Fruit fly (Drosophila melanogaster) whole organism, embryonic: ENCODE results near the gene CG44836.

Source experiments
- ATbp ChIP-seq: fragments of 200-800 bp; sonication (Bioruptor generic); optimal IDR thresholded peaks from 2 replicates; lab custom pipeline; 2017; ENCODE audit warnings: missing biosample characterization, mild to moderate bottlenecking, missing genetic modification characterization, missing genetic modification reagents
- Ada2b ChIP-seq: fragments of 200-800 bp; sonication (Bioruptor generic); IDR thresholded peaks from 2 replicates; pipeline ENCODE4 v1.3.6; 2022; ENCODE audit warnings: missing biosample characterization, missing genetic modification characterization
- B-H1 ChIP-seq: fragments of 200-800 bp; sonication (Bioruptor generic); IDR thresholded peaks from 3 replicates; pipeline ENCODE4 v1.3.6; 2022; ENCODE audit warnings: missing biosample characterization, missing genetic modification characterization
- CG11456 ChIP-seq: fragments of 200-800 bp; sonication (Bioruptor generic); IDR thresholded peaks from 3 replicates; pipeline ENCODE4 v1.3.6; 2022; ENCODE audit warnings: missing biosample characterization, missing genetic modification characterization
- CG11696 ChIP-seq: fragments of 200-800 bp; sonication (Bioruptor generic); IDR thresholded peaks from 2 replicates; pipeline ENCODE4 v1.3.6; 2022; ENCODE audit warnings: missing biosample characterization, missing genetic modification characterization
- CG15011 ChIP-seq: fragments of 200-800 bp; sonication (Bioruptor generic); optimal IDR thresholded peaks from 3 replicates; lab custom pipeline; 2018; ENCODE audit warnings: missing biosample characterization, mild to moderate bottlenecking, missing genetic modification characterization
- CG2712 ChIP-seq: fragments of 200-800 bp; optimal IDR thresholded peaks from 3 replicates; lab custom pipeline; 2019; ENCODE audit warnings: missing biosample characterization, mild to moderate bottlenecking, missing genetic modification characterization, moderate library complexity
- CG31441 ChIP-seq: fragments of 200-800 bp; sonication (Bioruptor generic); IDR thresholded peaks from 2 replicates; pipeline ENCODE4 v1.3.6; 2022; ENCODE audit warnings: missing biosample characterization, missing genetic modification characterization
- CG33213 ChIP-seq: fragments of 200-800 bp; sonication (Bioruptor generic); optimal IDR thresholded peaks from 3 replicates; lab custom pipeline; 2016; ENCODE audit warnings: missing biosample characterization, missing genetic modification characterization
- CG4424 ChIP-seq: fragments of 200-800 bp; sonication (Bioruptor generic); optimal IDR thresholded peaks from 3 replicates; lab custom pipeline; 2016; ENCODE audit warnings: missing biosample characterization, missing genetic modification characterization
- CG5245 ChIP-seq: fragments of 200-800 bp; sonication (Bioruptor generic); optimal IDR thresholded peaks from 3 replicates; lab custom pipeline; 2016; ENCODE audit warnings: missing biosample characterization, missing genetic modification characterization
- CG6272 ChIP-seq: fragments of 200-800 bp; sonication (Bioruptor generic); IDR thresholded peaks from 2 replicates; pipeline ENCODE4 v1.3.6; 2022; ENCODE audit warnings: missing biosample characterization, missing genetic modification characterization
- CG6854 ChIP-seq: fragments of 200-800 bp; sonication (Bioruptor generic); optimal IDR thresholded peaks from 3 replicates; lab custom pipeline; 2017; ENCODE audit warnings: missing biosample characterization, mild to moderate bottlenecking, missing genetic modification characterization
- CG7556 ChIP-seq: fragments of 200-800 bp; sonication (Bioruptor generic); optimal IDR thresholded peaks from 2 replicates; lab custom pipeline; 2017; ENCODE audit warnings: missing biosample characterization, mild to moderate bottlenecking, missing genetic modification characterization
- CG8089 ChIP-seq: fragments of 200-800 bp; sonication (Bioruptor generic); optimal IDR thresholded peaks from 3 replicates; lab custom pipeline; 2016; ENCODE audit warnings: missing biosample characterization, missing genetic modification characterization
- CG9797 ChIP-seq: fragments of 200-800 bp; sonication (Bioruptor generic); optimal IDR thresholded peaks from 3 replicates; lab custom pipeline; 2018; ENCODE audit warnings: missing biosample characterization, mild to moderate bottlenecking, missing genetic modification characterization
- CTCF ChIP-seq: fragments of 200-800 bp; sonication (Bioruptor generic); optimal IDR thresholded peaks from 2 replicates; lab custom pipeline; 2017; ENCODE audit warnings: missing biosample characterization, mild to moderate bottlenecking, missing genetic modification characterization, moderate library complexity
- CkIIα-i1 ChIP-seq: fragments of 200-800 bp; sonication (Bioruptor generic); IDR thresholded peaks from 2 replicates; pipeline ENCODE4 v1.3.6; 2022; ENCODE audit warnings: missing biosample characterization, missing genetic modification characterization
- D19B ChIP-seq: fragments of 200-800 bp; sonication (Bioruptor generic); optimal IDR thresholded peaks from 2 replicates; lab custom pipeline; 2017; ENCODE audit warnings: missing biosample characterization, mild to moderate bottlenecking, missing genetic modification characterization
- Ets65A ChIP-seq: fragments of 200-800 bp; sonication (Bioruptor generic); peaks from one replicate; lab custom pipeline; 2016; ENCODE audit warnings: missing biosample characterization, missing genetic modification characterization
- HLH4C ChIP-seq: fragments of 200-800 bp; sonication (Bioruptor generic); IDR thresholded peaks from 3 replicates; pipeline ENCODE4 v1.3.6; 2022; ENCODE audit warnings: missing biosample characterization, missing genetic modification characterization; ENCODE audit not compliant: partially characterized antibody
- Hr78 ChIP-seq, 2 experiments: fragments of 200-800 bp in 1 of 2; fragments of >200 bp in 1 of 2; sonication (Bioruptor generic) in 1 of 2; optimal IDR thresholded peaks; 2 replicates each; lab custom pipeline; 2017 to 2019; ENCODE audit warnings: missing biosample characterization in 2 of 2, missing genetic modification characterization in 2 of 2, mild to moderate bottlenecking in 1 of 2, moderate library complexity in 1 of 2
- MBD-R2 ChIP-seq: fragments of 200-800 bp; sonication (Bioruptor generic); IDR thresholded peaks from 2 replicates; pipeline ENCODE4 v1.3.6; 2022; ENCODE audit warnings: missing biosample characterization, missing genetic modification characterization
- Mad ChIP-seq: fragments of 200-800 bp; sonication (Bioruptor generic); optimal IDR thresholded peaks from 2 replicates; lab custom pipeline; 2016; ENCODE audit warnings: missing biosample characterization, missing genetic modification characterization
- Med ChIP-seq: fragments of 200-800 bp; sonication (Bioruptor generic); peaks from one replicate; lab custom pipeline; 2016; ENCODE audit warnings: missing biosample characterization, missing genetic modification characterization, mild to moderate bottlenecking, inconsistent platforms, moderate library complexity
- al ChIP-seq: fragments of 200-800 bp; sonication (Bioruptor generic); IDR thresholded peaks from 2 replicates; pipeline ENCODE4 v1.3.6; 2022; ENCODE audit warnings: missing biosample characterization, missing genetic modification characterization
- aop ChIP-seq: fragments of 200-800 bp; sonication (Bioruptor generic); IDR thresholded peaks from 2 replicates; pipeline ENCODE4 v1.3.6; 2022; ENCODE audit warnings: missing biosample characterization, missing genetic modification characterization
- bcd ChIP-seq: fragments of 200-800 bp; sonication (Bioruptor generic); optimal IDR thresholded peaks from 2 replicates; lab custom pipeline; 2017; ENCODE audit warnings: missing biosample characterization, mild to moderate bottlenecking, missing genetic modification characterization
- br ChIP-seq: fragments of >200 bp; optimal IDR thresholded peaks from 2 replicates; lab custom pipeline; 2017
- chinmo ChIP-seq: fragments of 200-800 bp; sonication (Bioruptor generic); IDR thresholded peaks from 4 replicates; pipeline ENCODE4 v1.3.6; 2022; ENCODE audit warnings: missing biosample characterization, missing genetic modification characterization; ENCODE audit not compliant: partially characterized antibody
- crol ChIP-seq: fragments of 200-800 bp; sonication (Bioruptor generic); IDR thresholded peaks from 2 replicates; pipeline ENCODE4 v1.3.6; 2022; ENCODE audit warnings: missing biosample characterization, missing genetic modification characterization
- dysf ChIP-seq: fragments of 200-800 bp; sonication (Bioruptor generic); IDR thresholded peaks from 3 replicates; pipeline ENCODE4 v1.3.6; 2022; ENCODE audit warnings: missing biosample characterization, missing genetic modification characterization
- emc ChIP-seq: fragments of 200-800 bp; sonication (Bioruptor generic); optimal IDR thresholded peaks from 2 replicates; lab custom pipeline; 2016; ENCODE audit warnings: missing biosample characterization, missing genetic modification characterization
- esg ChIP-seq: fragments of 200-800 bp; sonication (Bioruptor generic); conservative IDR thresholded peaks from 2 replicates; pipeline ENCODE4 v1.3.6; 2022; ENCODE audit warnings: missing biosample characterization, missing genetic modification characterization
- gem ChIP-seq: fragments of 200-800 bp; sonication (Bioruptor generic); optimal IDR thresholded peaks from 2 replicates; lab custom pipeline; 2019; ENCODE audit warnings: missing biosample characterization, mild to moderate bottlenecking, missing genetic modification characterization, moderate library complexity
- grn ChIP-seq: fragments of 200-800 bp; sonication (Bioruptor generic); optimal IDR thresholded peaks from 3 replicates; lab custom pipeline; 2017; ENCODE audit warnings: missing biosample characterization, missing genetic modification characterization
- lab ChIP-seq: fragments of 200-800 bp; sonication (Bioruptor generic); optimal IDR thresholded peaks from 3 replicates; lab custom pipeline; 2017; ENCODE audit warnings: missing biosample characterization, missing genetic modification characterization, mild to moderate bottlenecking, moderate library complexity, missing genetic modification reagents
- pan ChIP-seq, 4 experiments: fragments of >200 bp in 3 of 4; fragments of 200-800 bp in 1 of 4; sonication (Bioruptor generic) in 1 of 4; optimal IDR thresholded peaks in 3 of 4; IDR thresholded peaks in 1 of 4; 2 replicates each; pipeline versions ENCODE4 v1.3.6 to Lab custom; 2017 to 2022; ENCODE audit warnings: missing biosample characterization in 2 of 4, missing genetic modification characterization in 2 of 4, mixed read lengths in 1 of 4
- repo ChIP-seq: fragments of 200-800 bp; sonication (Bioruptor generic); optimal IDR thresholded peaks from 2 replicates; lab custom pipeline; 2016; ENCODE audit warnings: missing biosample characterization, missing genetic modification characterization
- sd ChIP-seq: fragments of 200-800 bp; sonication (Bioruptor generic); optimal IDR thresholded peaks from 3 replicates; lab custom pipeline; 2018; ENCODE audit warnings: missing biosample characterization, mild to moderate bottlenecking, missing genetic modification characterization, moderate library complexity
- sug ChIP-seq: fragments of 200-800 bp; optimal IDR thresholded peaks from 2 replicates; lab custom pipeline; 2019; ENCODE audit warnings: missing biosample characterization, mild to moderate bottlenecking, missing genetic modification characterization, moderate library complexity
- tio ChIP-seq: fragments of 200-800 bp; sonication (Bioruptor generic); optimal IDR thresholded peaks from 2 replicates; lab custom pipeline; 2017; ENCODE audit warnings: missing biosample characterization, missing genetic modification characterization, inconsistent platforms
- tna ChIP-seq: fragments of 200-800 bp; sonication (Bioruptor generic); IDR thresholded peaks from 2 replicates; pipeline ENCODE4 v1.3.6; 2022; ENCODE audit warnings: missing biosample characterization, missing genetic modification characterization; ENCODE audit not compliant: partially characterized antibody
- trem ChIP-seq: fragments of 200-800 bp; optimal IDR thresholded peaks from 3 replicates; lab custom pipeline; 2019; ENCODE audit warnings: missing biosample characterization, mild to moderate bottlenecking, missing genetic modification characterization, moderate library complexity
- unc-4 ChIP-seq: fragments of 200-800 bp; sonication (Bioruptor generic); IDR thresholded peaks from 2 replicates; pipeline ENCODE4 v1.3.6; 2022; ENCODE audit warnings: missing biosample characterization, missing genetic modification characterization; ENCODE audit not compliant: partially characterized antibody
- yki ChIP-seq: fragments of >200 bp; optimal IDR thresholded peaks from 3 replicates; lab custom pipeline; 2018
- zf30C ChIP-seq: fragments of 200-800 bp; sonication (Bioruptor generic); optimal IDR thresholded peaks from 3 replicates; lab custom pipeline; 2018; ENCODE audit warnings: missing biosample characterization, mild to moderate bottlenecking, missing genetic modification characterization
- zfh1 ChIP-seq: fragments of 200-800 bp; sonication (Bioruptor generic); IDR thresholded peaks from 3 replicates; pipeline ENCODE4 v1.3.6; 2022; ENCODE audit warnings: missing biosample characterization, missing genetic modification characterization

Gene CG44836

DNA sequence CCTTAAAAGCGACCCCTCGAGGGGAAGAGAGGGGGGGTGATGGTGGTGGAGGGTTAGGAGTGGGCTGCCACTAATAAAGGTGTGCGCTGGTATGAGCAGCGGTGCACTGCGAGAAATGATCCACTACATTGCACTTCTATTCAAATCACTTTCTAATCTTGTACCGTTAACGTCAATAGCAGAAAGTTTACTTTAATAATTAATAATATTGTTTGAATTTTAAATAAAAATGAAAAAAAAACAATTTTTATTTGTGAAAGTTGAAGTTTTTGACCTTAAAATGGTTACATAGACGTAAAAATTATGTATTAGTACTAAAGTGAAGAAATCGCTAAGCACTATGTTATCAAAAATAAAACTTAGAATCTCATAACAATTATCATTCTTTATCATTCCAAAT lies 7.2 kb downstream of the CG44836 start (continued):
- TF ChIP-seq B-H1 (GFP tag; lab: Robert Waterston, UW) (no peak), unc-4 (GFP tag; lab: Robert Waterston, UW) (no peak), CG6272 (GFP tag; lab: Robert Waterston, UW) (no peak), Ada2b (GFP tag; lab: Robert Waterston, UW) (no peak), br (lab: Kevin White, UChicago) (no peak), CG33213 (GFP tag; lab: Kevin White, UChicago) (no peak), repo (GFP tag; lab: Kevin White, UChicago) (no peak), CG31441 (peak; percentile 43; the same call in 1 of the 2 replicates), trem (tag; lab: Kevin White, UChicago) (peak; percentile 10), esg (GFP tag; lab: Robert Waterston, UW) (no peak), zf30C (GFP tag; lab: Kevin White, UChicago) (no peak), CG8089 (no peak), yki (no peak), CG9797 (GFP tag; lab: Kevin White, UChicago) (no peak), CG6854 (GFP tag; lab: Kevin White, UChicago) (no peak), ATbp (GFP tag; lab: Kevin White, UChicago) (no peak), MBD-R2 (GFP tag; lab: Robert Waterston, UW) (no peak), bcd (GFP tag; lab: Kevin White, UChicago) (peak; percentile 10), D19B (GFP tag; lab: Kevin White, UChicago) (no peak), CG2712 (peak; percentile 27), Mad (no peak), CG4424 (GFP tag; lab: Kevin White, UChicago) (no peak), tio (GFP tag; lab: Kevin White, UChicago) (no peak), al (no peak), CG11696 (GFP tag; lab: Robert Waterston, UW) (no peak)
- TF ChIP-seq, all 482 proteins: peak for 48

dm6 chr3L:16392203-16392800 lies 7.8 kb downstream of the CG44836 start:
- TF ChIP-seq HLH4C (0 out of 3 replicates have a peak, but pooled peaks have one; percentile 8), sug (tag; lab: Kevin White, UChicago) (peak; percentile 28), sd (peak; percentile 64), tna (GFP tag; lab: Robert Waterston, UW) (0 out of 2 replicates have a peak, but pooled peaks have one; percentile 29), Hr78 (GFP tag; optimal IDR thresholded peaks at IDR 0.05; lab: Kevin White, UChicago) (peak in 1 of 2 experiments; percentile 62), crol (GFP tag; lab: Robert Waterston, UW) (peak; percentile 63; the same call in 1 of the 2 replicates), CG5245 (GFP tag; lab: Kevin White, UChicago) (no peak), gem (tag; lab: Kevin White, UChicago) (no peak), lab (peak; percentile 66), grn (GFP tag; lab: Kevin White, UChicago) (peak; percentile 37), CG11456 (GFP tag; lab: Robert Waterston, UW) (0 out of 3 replicates have a peak, but pooled peaks have one; percentile 4), aop (no peak), CTCF (GFP tag; lab: Kevin White, UChicago) (no peak)

dm6 chr3L:16391257-16391656 lies 8.8 kb downstream of the CG44836 start:
- TF ChIP-seq CG4424 (GFP tag; lab: Kevin White, UChicago) (no peak), CG15011 (GFP tag; lab: Kevin White, UChicago) (no peak), pan (optimal IDR thresholded peaks at IDR 0.05; lab: Kevin White, UChicago) (no peak), pan (GFP tag; optimal IDR thresholded peaks at IDR 0.05 in 1 of 2, IDR thresholded peaks at IDR 0.05 in 1 of 2) (peak in 1 of 2 experiments; percentile 21), Ets65A (peak; percentile 89), CkIIα-i1 (GFP tag; lab: Robert Waterston, UW) (no peak), Med (GFP tag; lab: Kevin White, UChicago) (peak; percentile 28), CG7556 (no peak), dysf (0 out of 3 replicates have a peak, but pooled peaks have one; percentile 20), zfh1 (GFP tag; lab: Robert Waterston, UW) (0 out of 3 replicates have a peak, but pooled peaks have one; percentile 23), emc (GFP tag; lab: Kevin White, UChicago) (no peak), chinmo (0 out of 4 replicates have a peak, but pooled peaks have one; percentile 41)
